In genomic region chrII:6120548-6120947, ce11 we compare ENCODE assay signal across 3 worm cellular contexts.
TF ChIP-seq lines count a peak whose summit lies in the region.

No protein-coding gene starts in this region.

TF ChIP-seq in whole organism, L1 larva, 84 proteins besides CTCF, POLR2A, EP300 and RAD21:
- TF ChIP-seq blmp-1 (tag; optimal IDR thresholded peaks at IDR 0.05; lab: Kevin White, UChicago), result no peak
- TF ChIP-seq aha-1 (tag; optimal IDR thresholded peaks at IDR 0.05; lab: Kevin White, UChicago), result no peak
- no peak for TF ChIP-seq dpl-1 (GFP tag; optimal IDR thresholded peaks at IDR 0.05; lab: Kevin White, UChicago)
- TF ChIP-seq lin-14 (GFP tag; optimal IDR thresholded peaks at IDR 0.05; lab: Kevin White, UChicago), result peak; percentile 61

TF ChIP-seq in whole organism, late embryonic, 69 proteins besides CTCF, POLR2A, EP300 and RAD21:
- TF ChIP-seq unc-42 (tag; optimal IDR thresholded peaks at IDR 0.05; lab: Kevin White, UChicago), result peak; percentile 95
- no peak for TF ChIP-seq K02D7.2 (tag; optimal IDR thresholded peaks at IDR 0.05; lab: Kevin White, UChicago)
- peak; percentile 18 for TF ChIP-seq ceh-31 (tag; optimal IDR thresholded peaks at IDR 0.05; lab: Kevin White, UChicago)
- TF ChIP-seq T23F11.4 (GFP tag; optimal IDR thresholded peaks at IDR 0.05; lab: Kevin White, UChicago), result no peak
- TF ChIP-seq ceh-34 (tag; optimal IDR thresholded peaks at IDR 0.05; lab: Kevin White, UChicago), result peak; percentile 77
- TF ChIP-seq hlh-30 (tag; optimal IDR thresholded peaks at IDR 0.05; lab: Kevin White, UChicago; ENCODE audit: insufficient read depth), result no peak
- peak; percentile 30 for TF ChIP-seq ceh-19 (GFP tag; optimal IDR thresholded peaks at IDR 0.05; lab: Kevin White, UChicago)
- TF ChIP-seq sox-2 (GFP tag; IDR thresholded peaks at IDR 0.05; lab: Robert Waterston, UW), result no peak

TF ChIP-seq in whole organism, mixed stage, embryonic, 35 proteins besides CTCF, POLR2A, EP300 and RAD21:
- TF ChIP-seq ces-1 (GFP tag; optimal IDR thresholded peaks at IDR 0.05; lab: Kevin White, UChicago) (peak; percentile 92), unc-120 (tag; optimal IDR thresholded peaks at IDR 0.05; lab: Kevin White, UChicago; ENCODE audit: poor library complexity, severe bottlenecking) (no peak), tbx-8 (GFP tag; optimal IDR thresholded peaks at IDR 0.05; lab: Kevin White, UChicago) (no peak), unc-62 (GFP tag; optimal IDR thresholded peaks at IDR 0.05; lab: Kevin White, UChicago) (no peak), flh-1 (GFP tag; optimal IDR thresholded peaks at IDR 0.05; lab: Kevin White, UChicago) (no peak), mep-1 (tag; optimal IDR thresholded peaks at IDR 0.05; lab: Kevin White, UChicago) (no peak)
